Fruit fly (Drosophila melanogaster) whole organism, pupa: Measurements from ENCODE around the gene CG15822.

ENCODE experiments used
- CG10348 ChIP-seq: fragments of 200-800 bp; sonication (Bioruptor generic); IDR thresholded peaks from 2 replicates; pipeline ENCODE4 v1.3.6; 2022; ENCODE audit warnings: missing biosample characterization, missing genetic modification characterization
- CG12605 ChIP-seq: fragments of 200-800 bp; sonication (Bioruptor generic); IDR thresholded peaks from 2 replicates; pipeline ENCODE4 v1.3.6; 2022; ENCODE audit warnings: missing biosample characterization, missing genetic modification characterization
- CG13204 ChIP-seq: fragments of 200-800 bp; sonication (Bioruptor generic); optimal IDR thresholded peaks from 2 replicates; lab custom pipeline; 2018; ENCODE audit warnings: missing biosample characterization, mild to moderate bottlenecking, missing genetic modification characterization, moderate library complexity
- CG14655 ChIP-seq: fragments of 200-800 bp; sonication (Bioruptor generic); optimal IDR thresholded peaks from 3 replicates; lab custom pipeline; 2017; ENCODE audit warnings: mild to moderate bottlenecking, missing biosample characterization, missing genetic modification reagents, missing genetic modification characterization
- CG15710 ChIP-seq: fragments of 200-800 bp; sonication (Bioruptor generic); optimal IDR thresholded peaks from 2 replicates; lab custom pipeline; 2018; ENCODE audit warnings: missing biosample characterization, mild to moderate bottlenecking, missing genetic modification characterization, moderate library complexity
- CG17806 ChIP-seq: fragments of 200-800 bp; sonication (Bioruptor generic); optimal IDR thresholded peaks from 2 replicates; lab custom pipeline; 2018; ENCODE audit warnings: missing biosample characterization, mild to moderate bottlenecking, missing genetic modification characterization, moderate library complexity
- CG32121 ChIP-seq: fragments of 200-800 bp; sonication (Bioruptor generic); IDR thresholded peaks from 2 replicates; pipeline ENCODE4 v1.3.6; 2022; ENCODE audit warnings: missing biosample characterization, missing genetic modification characterization
- CG34367 ChIP-seq: fragments of 200-800 bp; sonication (Bioruptor generic); optimal IDR thresholded peaks from 2 replicates; lab custom pipeline; 2018; ENCODE audit warnings: missing biosample characterization, mild to moderate bottlenecking, missing genetic modification characterization
- CG4496 ChIP-seq: fragments of 200-800 bp; sonication (Bioruptor generic); IDR thresholded peaks from 3 replicates; pipeline ENCODE4 v1.3.6; 2022; ENCODE audit warnings: missing biosample characterization, missing genetic modification characterization
- CG8159 ChIP-seq: fragments of 200-800 bp; sonication (Bioruptor generic); optimal IDR thresholded peaks from 3 replicates; lab custom pipeline; 2018; ENCODE audit warnings: missing biosample characterization, mild to moderate bottlenecking, missing genetic modification characterization, moderate library complexity
- CG8301 ChIP-seq: fragments of 200-800 bp; sonication (Bioruptor generic); optimal IDR thresholded peaks from 2 replicates; lab custom pipeline; 2018; ENCODE audit warnings: missing biosample characterization, mild to moderate bottlenecking, missing genetic modification characterization
- CG9948 ChIP-seq: fragments of 200-800 bp; sonication (Bioruptor generic); optimal IDR thresholded peaks from 2 replicates; lab custom pipeline; 2018; ENCODE audit warnings: missing biosample characterization, mild to moderate bottlenecking, missing genetic modification characterization, moderate library complexity
- D1 ChIP-seq: fragments of 200-800 bp; sonication (Bioruptor generic); optimal IDR thresholded peaks from 2 replicates; lab custom pipeline; 2018; ENCODE audit warnings: missing biosample characterization, mild to moderate bottlenecking, missing genetic modification characterization, moderate library complexity
- EcR ChIP-seq: fragments of 200-800 bp; sonication (Bioruptor generic); optimal IDR thresholded peaks from 3 replicates; lab custom pipeline; 2019; ENCODE audit warnings: missing biosample characterization, missing genetic modification characterization, mild to moderate bottlenecking, moderate library complexity, missing genetic modification reagents
- Ets98B ChIP-seq: fragments of 200-800 bp; sonication (Bioruptor generic); IDR thresholded peaks from 2 replicates; pipeline ENCODE4 v1.3.6; 2022; ENCODE audit warnings: missing biosample characterization, missing genetic modification characterization
- Pif1A ChIP-seq: fragments of 200-800 bp; sonication (Bioruptor generic); optimal IDR thresholded peaks from 3 replicates; lab custom pipeline; 2016; ENCODE audit warnings: missing biosample characterization, missing genetic modification characterization
- Pif1B ChIP-seq: fragments of 200-800 bp; sonication (Bioruptor generic); optimal IDR thresholded peaks from 3 replicates; lab custom pipeline; 2016; ENCODE audit warnings: missing biosample characterization, missing genetic modification characterization
- Snoo ChIP-seq: fragments of 200-800 bp; sonication (Bioruptor generic); optimal IDR thresholded peaks from 3 replicates; lab custom pipeline; 2017; ENCODE audit warnings: missing biosample characterization, mild to moderate bottlenecking, missing genetic modification characterization, inconsistent platforms
- fd96Ca ChIP-seq: fragments of 200-800 bp; sonication (Bioruptor generic); IDR thresholded peaks from 3 replicates; pipeline ENCODE4 v1.3.6; 2022; ENCODE audit warnings: missing biosample characterization, missing genetic modification characterization
- gl ChIP-seq: fragments of 200-800 bp; sonication (Bioruptor generic); optimal IDR thresholded peaks from 2 replicates; lab custom pipeline; 2018; ENCODE audit warnings: missing biosample characterization, mild to moderate bottlenecking, missing genetic modification characterization
- rn ChIP-seq: fragments of 200-800 bp; sonication (Bioruptor generic); IDR thresholded peaks from 2 replicates; pipeline ENCODE4 v1.3.6; 2022; ENCODE audit warnings: missing biosample characterization, missing genetic modification characterization

The CG15822 gene

dm6 chr3L:2145019-2145418 is 18.6 kb downstream of the CG15822 start:
- no peak for TF ChIP-seq CG10348 (GFP tag; lab: Robert Waterston, UW)
- 0 out of 2 replicates have a peak, but pooled peaks have one; percentile 45 for TF ChIP-seq CG32121 (GFP tag; lab: Robert Waterston, UW)
- no peak for TF ChIP-seq Pif1B (GFP tag; lab: Kevin White, UChicago)
- 0 out of 3 replicates have a peak, but pooled peaks have one; percentile 21 for TF ChIP-seq fd96Ca (GFP tag; lab: Robert Waterston, UW)
- no peak for TF ChIP-seq CG9948 (tag; lab: Kevin White, UChicago)
- TF ChIP-seq CG34367 (tag; lab: Kevin White, UChicago), result no peak
- peak; percentile 43 for TF ChIP-seq CG14655 (GFP tag; lab: Kevin White, UChicago)
- no peak for TF ChIP-seq CG13204
- no peak for TF ChIP-seq rn (GFP tag; lab: Robert Waterston, UW)
- no peak for TF ChIP-seq CG12605 (GFP tag; lab: Robert Waterston, UW)
- TF ChIP-seq CG8159, result no peak
- TF ChIP-seq D1 (tag; lab: Kevin White, UChicago), result no peak
- no peak for TF ChIP-seq CG17806 (tag; lab: Kevin White, UChicago)
- TF ChIP-seq Snoo, result no peak
- peak; percentile 53 for TF ChIP-seq Ets98B (GFP tag; lab: Robert Waterston, UW)
- no peak for TF ChIP-seq gl
- TF ChIP-seq EcR (GFP tag; lab: Kevin White, UChicago), result no peak
- TF ChIP-seq CG8301, result peak; percentile 53
- no peak for TF ChIP-seq CG4496 (GFP tag; lab: Robert Waterston, UW)
- TF ChIP-seq CG15710 (tag; lab: Kevin White, UChicago), result no peak
- no peak for TF ChIP-seq Pif1A (GFP tag; lab: Kevin White, UChicago)

dm6 chr3L:2144355-2144754 is 19.3 kb downstream of the CG15822 start:
- TF ChIP-seq rn (GFP tag; lab: Robert Waterston, UW) (no peak), CG17806 (tag; lab: Kevin White, UChicago) (no peak), fd96Ca (GFP tag; lab: Robert Waterston, UW) (no peak), gl (no peak), Snoo (no peak), CG12605 (GFP tag; lab: Robert Waterston, UW) (no peak), Pif1B (GFP tag; lab: Kevin White, UChicago) (no peak), CG4496 (GFP tag; lab: Robert Waterston, UW) (no peak)

DNA sequence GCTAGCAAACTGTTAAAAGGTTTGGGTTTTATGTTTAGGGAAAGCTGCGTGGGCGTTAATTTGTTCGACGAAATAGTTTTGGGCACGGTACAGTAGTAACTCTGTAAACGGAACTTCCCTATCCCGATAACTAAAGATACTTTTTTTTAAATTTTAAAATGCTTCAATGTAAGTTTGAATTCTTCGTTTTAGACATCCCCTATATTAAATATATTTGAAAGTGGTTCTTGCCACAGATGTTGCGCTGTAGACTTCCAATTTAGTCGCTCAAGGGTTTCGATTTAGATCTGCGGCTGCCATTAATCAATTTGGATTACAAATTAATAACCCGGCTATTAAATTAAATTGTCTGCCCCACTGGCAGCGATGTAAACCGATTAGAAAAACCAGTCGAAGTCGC is 21.2 kb downstream of the CG15822 start:
- TF ChIP-seq CG8159, result no peak

dm6 chr3L:2136419-2136818 is 27.2 kb downstream of the CG15822 start:
- TF ChIP-seq CG12605 (GFP tag; lab: Robert Waterston, UW) (no peak), CG13204 (no peak), CG14655 (GFP tag; lab: Kevin White, UChicago) (no peak), Pif1A (GFP tag; lab: Kevin White, UChicago) (no peak), Ets98B (GFP tag; lab: Robert Waterston, UW) (no peak), rn (GFP tag; lab: Robert Waterston, UW) (no peak), fd96Ca (GFP tag; lab: Robert Waterston, UW) (no peak), Pif1B (GFP tag; lab: Kevin White, UChicago) (no peak), CG8301 (no peak), CG4496 (GFP tag; lab: Robert Waterston, UW) (no peak), Snoo (no peak), CG9948 (tag; lab: Kevin White, UChicago) (no peak), CG17806 (tag; lab: Kevin White, UChicago) (no peak), CG32121 (GFP tag; lab: Robert Waterston, UW) (no peak), gl (no peak), CG10348 (GFP tag; lab: Robert Waterston, UW) (no peak), CG8159 (no peak), EcR (GFP tag; lab: Kevin White, UChicago) (no peak)
- TF ChIP-seq, all 21 proteins: peak for 0

DNA sequence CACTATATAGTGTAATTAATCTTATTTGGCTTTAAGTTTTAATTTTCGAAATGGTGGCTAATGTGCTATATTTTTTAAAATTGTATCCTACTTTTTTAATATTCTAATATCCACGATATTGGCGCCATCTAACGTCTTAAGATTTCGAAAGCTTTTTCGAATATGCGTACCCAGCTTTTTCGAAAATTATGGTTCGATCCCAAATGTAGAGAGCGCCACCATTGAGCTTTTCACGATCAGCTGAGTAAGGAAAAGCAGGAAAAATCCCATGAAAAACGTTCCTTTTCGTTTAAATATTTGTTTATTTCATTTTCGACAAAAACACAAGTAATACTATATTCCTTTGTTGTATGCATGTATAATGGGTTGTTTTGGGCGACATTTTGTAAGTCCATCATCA is 41.3 kb downstream of the CG15822 start:
- no peak for TF ChIP-seq gl
- no peak for TF ChIP-seq D1 (tag; lab: Kevin White, UChicago)
- no peak for TF ChIP-seq CG14655 (GFP tag; lab: Kevin White, UChicago)
- no peak for TF ChIP-seq Pif1A (GFP tag; lab: Kevin White, UChicago)
- TF ChIP-seq Ets98B (GFP tag; lab: Robert Waterston, UW), result no peak
- no peak for TF ChIP-seq CG17806 (tag; lab: Kevin White, UChicago)
- TF ChIP-seq fd96Ca (GFP tag; lab: Robert Waterston, UW), result no peak
- no peak for TF ChIP-seq Snoo
- TF ChIP-seq CG32121 (GFP tag; lab: Robert Waterston, UW), result no peak
- no peak for TF ChIP-seq CG10348 (GFP tag; lab: Robert Waterston, UW)
- no peak for TF ChIP-seq CG34367 (tag; lab: Kevin White, UChicago)
- TF ChIP-seq CG4496 (GFP tag; lab: Robert Waterston, UW), result no peak
- no peak for TF ChIP-seq CG15710 (tag; lab: Kevin White, UChicago)
- TF ChIP-seq EcR (GFP tag; lab: Kevin White, UChicago), result no peak
- TF ChIP-seq CG8301, result no peak
- TF ChIP-seq rn (GFP tag; lab: Robert Waterston, UW), result no peak
- no peak for TF ChIP-seq CG9948 (tag; lab: Kevin White, UChicago)
- TF ChIP-seq CG13204, result no peak
- TF ChIP-seq CG12605 (GFP tag; lab: Robert Waterston, UW), result no peak
- TF ChIP-seq Pif1B (GFP tag; lab: Kevin White, UChicago), result no peak

- TF ChIP-seq Pif1A (GFP tag; lab: Kevin White, UChicago) (no peak), CG32121 (GFP tag; lab: Robert Waterston, UW) (0 out of 2 replicates have a peak, but pooled peaks have one; percentile 25)
These were observed 41.9 kb downstream of the CG15822 start for dm6 chr3L:2121724-2122123.
